Worm (Caenorhabditis elegans): ENCODE results near the gene C34D1.4.
A peak's percentile ranks its signal among the peaks of the same experiment; 100 is the strongest.

DNA sequence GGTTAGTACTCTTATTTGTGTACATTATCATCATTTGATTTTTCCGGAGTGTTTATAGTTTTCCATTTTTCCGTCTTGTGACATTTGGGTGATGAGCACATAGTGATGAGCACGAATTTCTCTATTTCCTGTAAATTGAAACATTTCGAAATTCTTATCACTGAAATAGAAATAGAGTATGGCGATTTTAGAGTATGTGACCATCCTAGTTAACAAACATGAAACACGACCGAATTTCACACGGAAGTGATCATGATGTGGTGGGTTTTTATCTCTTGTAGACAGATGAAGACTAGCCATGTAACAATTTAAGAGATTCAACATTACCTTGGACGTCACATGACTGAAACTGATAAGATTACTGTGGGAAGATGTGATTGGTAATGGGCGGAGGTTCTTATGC, 10.1 kb upstream of the C34D1.4 start:
- TF ChIP-seq ceh-82 (tag; optimal IDR thresholded peaks at IDR 0.05), result no peak
- TF ChIP-seq egl-27 (tag; optimal IDR thresholded peaks at IDR 0.05), result no peak
- peak; percentile 99 for TF ChIP-seq elt-2 (tag; optimal IDR thresholded peaks at IDR 0.05)
- no peak for TF ChIP-seq nhr-28 (tag; optimal IDR thresholded peaks at IDR 0.05)
- TF ChIP-seq daf-12 (tag; optimal IDR thresholded peaks at IDR 0.05), result no peak
- no peak for TF ChIP-seq lin-39 (tag; optimal IDR thresholded peaks at IDR 0.05)
- no peak for TF ChIP-seq unc-62 (GFP tag; optimal IDR thresholded peaks at IDR 0.05)
- no peak for TF ChIP-seq unc-39 (tag; optimal IDR thresholded peaks at IDR 0.05)
- no peak for TF ChIP-seq lin-15B (tag; optimal IDR thresholded peaks at IDR 0.05)
- peak; percentile 28 for TF ChIP-seq fos-1 (tag; optimal IDR thresholded peaks at IDR 0.05)
- no peak for TF ChIP-seq ama-1 (optimal IDR thresholded peaks at IDR 0.05)

Data from whole organism, L3 larva.